Worm (Caenorhabditis elegans) whole organism, L4/young adult: ENCODE data around the gene sri-29.

ENCODE experiments used
- W03F9.2 ChIP-seq: fragments of 150-350 bp; optimal IDR thresholded peaks from 2 replicates; lab custom pipeline; 2014; ENCODE audit warnings: missing biosample characterization, missing genetic modification characterization
- dao-5 ChIP-seq: sonication (generic microtip); optimal IDR thresholded peaks from 2 replicates; lab custom pipeline; 2016; ENCODE audit warnings: missing genotype, missing genetic modification characterization, moderate library complexity, missing compliant biosample characterization
- him-1 ChIP-seq: sonication (generic microtip); optimal IDR thresholded peaks from 2 replicates; lab custom pipeline; 2016; ENCODE audit warnings: missing genotype, missing genetic modification reagents, missing genetic modification characterization, missing compliant biosample characterization

DNA sequence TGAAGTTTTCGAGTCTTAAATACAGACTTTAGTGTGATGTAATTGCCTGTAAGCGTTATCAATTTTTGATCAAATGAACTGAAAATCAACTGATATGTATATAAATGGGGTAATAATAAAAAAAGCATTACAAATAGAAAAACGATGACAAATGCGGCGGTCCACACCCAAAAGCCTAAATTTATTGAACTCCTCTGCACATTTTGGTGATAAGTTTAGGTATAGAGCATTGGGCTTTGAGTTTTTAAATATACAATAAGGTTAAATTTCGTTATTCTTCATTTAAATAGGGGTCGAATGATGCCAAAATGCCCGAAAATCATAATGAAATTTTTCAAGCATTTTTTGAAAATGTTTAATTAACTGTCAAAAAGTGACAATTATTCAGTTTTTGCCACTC is 24.3 kb upstream of the sri-29 start, which contains the start of gene clec-3:
- no peak for TF ChIP-seq dao-5 (tag; lab: Kevin White, UChicago)
- no peak for TF ChIP-seq him-1 (tag; lab: Kevin White, UChicago)
- no peak for TF ChIP-seq W03F9.2
